Worm (Caenorhabditis elegans) whole organism, young adult: ENCODE measurements around the gene cha-1.

Experiments used
- B0035.1 ChIP-seq: sonication (generic microtip); optimal IDR thresholded peaks from 2 replicates; lab custom pipeline; 2016; ENCODE audit warnings: missing genetic modification characterization, mild to moderate bottlenecking, missing compliant biosample characterization, missing genotype, missing genetic modification reagents
- D2030.7 ChIP-seq: fragments of 200-800 bp; sonication (Bioruptor generic); IDR thresholded peaks from 2 replicates; pipeline ENCODE4 v1.3.6; 2022; ENCODE audit warnings: missing genetic modification reagents, missing genetic modification characterization, missing compliant biosample characterization
- F39B2.1 ChIP-seq: fragments of 200-800 bp; sonication (Bioruptor generic); IDR thresholded peaks from 2 replicates; pipeline ENCODE4 v1.3.6; 2022; ENCODE audit warnings: missing genetic modification reagents, missing genetic modification characterization, missing compliant biosample characterization
- Y79H2A.3 ChIP-seq: fragments of 200-800 bp; sonication (Bioruptor generic); conservative IDR thresholded peaks from 2 replicates; pipeline ENCODE4 v1.3.6; 2022; ENCODE audit warnings: missing genetic modification reagents, missing genetic modification characterization, missing compliant biosample characterization
- ceh-40 ChIP-seq: fragments of 200-800 bp; sonication (Bioruptor generic); IDR thresholded peaks from 2 replicates; pipeline ENCODE4 v1.3.6; 2022; ENCODE audit warnings: missing genetic modification characterization, missing compliant biosample characterization
- efl-1 ChIP-seq: fragments of 150-350 bp; optimal IDR thresholded peaks from 2 replicates; lab custom pipeline; 2014; ENCODE audit warnings: missing biosample characterization, missing genetic modification reagents, missing genetic modification characterization
- him-1 ChIP-seq: sonication (generic microtip); optimal IDR thresholded peaks from 2 replicates; lab custom pipeline; 2016; ENCODE audit warnings: missing genotype, missing genetic modification reagents, missing genetic modification characterization, missing compliant biosample characterization
- lir-1 ChIP-seq: fragments of 200-800 bp; sonication (Bioruptor generic); conservative IDR thresholded peaks from 2 replicates; pipeline ENCODE4 v1.3.6; 2022; ENCODE audit warnings: missing genetic modification reagents, missing genetic modification characterization, missing compliant biosample characterization
- rec-8 ChIP-seq, 2 experiments: sonication (generic microtip); optimal IDR thresholded peaks; 2 replicates each; lab custom pipeline; 2016; ENCODE audit warnings: mild to moderate bottlenecking in 2 of 2, missing genetic modification characterization in 2 of 2, missing genetic modification reagents in 2 of 2, missing genotype in 2 of 2, missing biosample characterization in 1 of 2, missing compliant biosample characterization in 1 of 2, moderate library complexity in 1 of 2

ce11 chrIV:3593513-3593912, 31.0 kb downstream of the cha-1 start, which contains the start of gene taf-2:
- no peak for TF ChIP-seq B0035.1 (tag; lab: Kevin White, UChicago)
- TF ChIP-seq Y79H2A.3 (GFP tag; lab: Robert Waterston, UW), result no peak
- TF ChIP-seq D2030.7 (GFP tag; lab: Robert Waterston, UW), result no peak
- TF ChIP-seq ceh-40, result no peak
- TF ChIP-seq lir-1 (GFP tag; lab: Robert Waterston, UW), result no peak
- no peak for TF ChIP-seq him-1
- no peak for TF ChIP-seq F39B2.1 (GFP tag; lab: Robert Waterston, UW)
- no peak for TF ChIP-seq efl-1 (GFP tag; lab: Kevin White, UChicago)
- no peak for TF ChIP-seq rec-8 (tag; optimal IDR thresholded peaks at IDR 0.05; lab: Kevin White, UChicago)
